Fruit fly (Drosophila melanogaster) whole organism: ENCODE measurements around the gene CNMaR.

Source experiments
- CG8478 ChIP-seq: fragments of >200 bp; optimal IDR thresholded peaks from 2 replicates; lab custom pipeline; 2018; ENCODE audit warnings: inconsistent platforms
- Dll ChIP-seq: fragments of >200 bp; optimal IDR thresholded peaks from 2 replicates; lab custom pipeline; 2017
- EcR ChIP-seq, 2 experiments: fragments of >200 bp; optimal IDR thresholded peaks; 2 replicates each; lab custom pipeline; 2017; ENCODE audit warnings: missing biosample characterization in 2 of 2, missing genetic modification characterization in 2 of 2, missing genetic modification reagents in 2 of 2
- pan ChIP-seq: fragments of >200 bp; optimal IDR thresholded peaks from 2 replicates; lab custom pipeline; 2017
- psq ChIP-seq: fragments of >200 bp; optimal IDR thresholded peaks from 2 replicates; lab custom pipeline; 2017
- usp ChIP-seq: fragments of >200 bp; optimal IDR thresholded peaks from 2 replicates; lab custom pipeline; 2017; ENCODE audit warnings: missing biosample characterization, missing genetic modification characterization, mixed read lengths

- no peak for TF ChIP-seq pan
- TF ChIP-seq psq (lab: Kevin White, UChicago) = no peak
- no peak for TF ChIP-seq CG8478
- no peak for TF ChIP-seq EcR (GFP tag; optimal IDR thresholded peaks at IDR 0.05; lab: Kevin White, UChicago)
- TF ChIP-seq Dll (lab: Kevin White, UChicago) = no peak
- TF ChIP-seq usp (GFP tag; lab: Kevin White, UChicago) = no peak
These were observed 33.4 kb downstream of the CNMaR start for dm6 chr3L:9677260-9677659.
